Worm (Caenorhabditis elegans): ENCODE results near the gene srd-13.

- TF ChIP-seq tbx-2 (tag; optimal IDR thresholded peaks at IDR 0.05) (no peak), K09A11.1 (tag; optimal IDR thresholded peaks at IDR 0.05; ENCODE audit: insufficient read depth) (no peak), pros-1 (tag; optimal IDR thresholded peaks at IDR 0.05) (no peak), syd-9 (tag; optimal IDR thresholded peaks at IDR 0.05) (no peak), pax-1 (tag; optimal IDR thresholded peaks at IDR 0.05) (no peak), ceh-14 (tag; optimal IDR thresholded peaks at IDR 0.05) (no peak), K02D7.2 (tag; optimal IDR thresholded peaks at IDR 0.05) (no peak), dve-1 (tag; optimal IDR thresholded peaks at IDR 0.05) (no peak)
Observed at ce11 chrIV:5664375-5665004, 29.0 kb upstream of the srd-13 start, which contains the start of gene bec-1.

All from whole organism, late embryonic.